Fruit fly (Drosophila melanogaster) whole organism, embryonic: ENCODE measurements around the gene CG5781.

Experiments
- Atf-2 ChIP-seq: fragments of 200-800 bp; sonication (Bioruptor generic); optimal IDR thresholded peaks from 2 replicates; lab custom pipeline; 2016; ENCODE audit warnings: missing biosample characterization, missing genetic modification characterization
- Awh ChIP-seq: fragments of 200-800 bp; sonication (Bioruptor generic); IDR thresholded peaks from 2 replicates; pipeline ENCODE4, ENCODE4 v1.3.6; 2022; ENCODE audit warnings: missing biosample characterization, missing genetic modification characterization
- B-H1 ChIP-seq: fragments of 200-800 bp; sonication (Bioruptor generic); IDR thresholded peaks from 3 replicates; pipeline ENCODE4 v1.3.6; 2022; ENCODE audit warnings: missing biosample characterization, missing genetic modification characterization
- B-H2 ChIP-seq: fragments of 200-800 bp; sonication (Bioruptor generic); optimal IDR thresholded peaks from 2 replicates; lab custom pipeline; 2018; ENCODE audit warnings: missing biosample characterization, mild to moderate bottlenecking, missing genetic modification characterization
- CG1024 ChIP-seq: fragments of 200-800 bp; sonication (Bioruptor generic); IDR thresholded peaks from 2 replicates; pipeline ENCODE4 v1.3.6; 2022; ENCODE audit warnings: missing biosample characterization, missing genetic modification characterization
- CG10274 ChIP-seq: fragments of 200-800 bp; sonication (Bioruptor generic); optimal IDR thresholded peaks from 3 replicates; lab custom pipeline; 2017; ENCODE audit warnings: missing biosample characterization, mild to moderate bottlenecking, missing genetic modification characterization
- CG10979 ChIP-seq: fragments of 200-800 bp; sonication (Bioruptor generic); optimal IDR thresholded peaks from 2 replicates; lab custom pipeline; 2018; ENCODE audit warnings: missing biosample characterization, mild to moderate bottlenecking, missing genetic modification characterization, moderate library complexity
- CG1603 ChIP-seq: fragments of 200-800 bp; sonication (Bioruptor generic); optimal IDR thresholded peaks from 2 replicates; lab custom pipeline; 2019; ENCODE audit warnings: missing biosample characterization, mild to moderate bottlenecking, missing genetic modification characterization, moderate library complexity
- CG33557 ChIP-seq: fragments of 200-800 bp; sonication (Bioruptor generic); optimal IDR thresholded peaks from 2 replicates; lab custom pipeline; 2019; ENCODE audit warnings: missing biosample characterization, mild to moderate bottlenecking, missing genetic modification characterization, moderate library complexity
- CG6272 ChIP-seq: fragments of 200-800 bp; sonication (Bioruptor generic); IDR thresholded peaks from 2 replicates; pipeline ENCODE4 v1.3.6; 2022; ENCODE audit warnings: missing biosample characterization, missing genetic modification characterization
- CG6689 ChIP-seq: fragments of 200-800 bp; sonication (Bioruptor generic); IDR thresholded peaks from 2 replicates; pipeline ENCODE4 v1.3.6; 2022; ENCODE audit warnings: missing biosample characterization, missing genetic modification characterization
- CG7963 ChIP-seq: fragments of 200-800 bp; sonication (Bioruptor generic); IDR thresholded peaks from 3 replicates; pipeline ENCODE4 v1.3.6; 2022; ENCODE audit warnings: missing biosample characterization, missing genetic modification characterization; ENCODE audit not compliant: partially characterized antibody
- D19A ChIP-seq: fragments of 200-800 bp; optimal IDR thresholded peaks from 3 replicates; lab custom pipeline; 2019; ENCODE audit warnings: missing biosample characterization, mild to moderate bottlenecking, missing genetic modification characterization, moderate library complexity
- Dll ChIP-seq: fragments of 200-800 bp; sonication (Bioruptor generic); IDR thresholded peaks from 4 replicates; pipeline ENCODE4 v1.3.6; 2022; ENCODE audit warnings: missing biosample characterization, missing genetic modification characterization; ENCODE audit not compliant: partially characterized antibody
- Eip74EF ChIP-seq, 2 experiments: fragments of 200-800 bp in 1 of 2; fragments of >200 bp in 1 of 2; sonication (Bioruptor generic) in 1 of 2; optimal IDR thresholded peaks; 2 replicates each; lab custom pipeline; 2017 to 2019; ENCODE audit warnings: missing biosample characterization in 2 of 2, missing genetic modification characterization in 2 of 2, mild to moderate bottlenecking in 1 of 2, moderate library complexity in 1 of 2
- Kr ChIP-seq: fragments of 200-800 bp; sonication (Bioruptor generic); optimal IDR thresholded peaks from 2 replicates; lab custom pipeline; 2017; ENCODE audit warnings: missing biosample characterization, mild to moderate bottlenecking, missing genetic modification characterization
- Mrtf ChIP-seq: fragments of 200-800 bp; sonication (Bioruptor generic); IDR thresholded peaks from 3 replicates; pipeline ENCODE4 v1.3.6; 2022; ENCODE audit warnings: missing biosample characterization, missing genetic modification characterization
- NC2β ChIP-seq: fragments of 200-800 bp; sonication (Bioruptor generic); optimal IDR thresholded peaks from 2 replicates; lab custom pipeline; 2016; ENCODE audit warnings: missing biosample characterization, missing genetic modification characterization
- Nf-YB ChIP-seq: fragments of 200-800 bp; sonication (Bioruptor generic); optimal IDR thresholded peaks from 3 replicates; lab custom pipeline; 2019; ENCODE audit warnings: missing biosample characterization, mild to moderate bottlenecking, missing genetic modification characterization, moderate library complexity
- Nf-YC ChIP-seq: fragments of 200-800 bp; optimal IDR thresholded peaks from 3 replicates; lab custom pipeline; 2019; ENCODE audit warnings: missing biosample characterization, mild to moderate bottlenecking, missing genetic modification characterization, moderate library complexity
- Scr ChIP-seq: fragments of 200-800 bp; sonication (Bioruptor generic); IDR thresholded peaks from 2 replicates; pipeline ENCODE4 v1.3.6; 2022; ENCODE audit warnings: missing biosample characterization, missing genetic modification characterization; ENCODE audit not compliant: partially characterized antibody
- Taf1 ChIP-seq: fragments of 200-800 bp; sonication (Bioruptor generic); IDR thresholded peaks from 2 replicates; pipeline ENCODE4 v1.3.6; 2022; ENCODE audit warnings: missing biosample characterization, missing genetic modification characterization
- Xbp1 ChIP-seq: fragments of 200-800 bp; sonication (Bioruptor generic); optimal IDR thresholded peaks from 3 replicates; lab custom pipeline; 2016; ENCODE audit warnings: missing biosample characterization, mild to moderate bottlenecking, missing genetic modification characterization
- ab ChIP-seq: fragments of 200-800 bp; sonication (Bioruptor generic); optimal IDR thresholded peaks from 2 replicates; lab custom pipeline; 2016; ENCODE audit warnings: missing biosample characterization, missing genetic modification characterization
- abd-A ChIP-seq: fragments of 200-800 bp; sonication (Bioruptor generic); optimal IDR thresholded peaks from 3 replicates; lab custom pipeline; 2019; ENCODE audit warnings: missing biosample characterization, mild to moderate bottlenecking, missing genetic modification characterization, moderate library complexity
- bcd ChIP-seq: fragments of 200-800 bp; sonication (Bioruptor generic); optimal IDR thresholded peaks from 2 replicates; lab custom pipeline; 2017; ENCODE audit warnings: missing biosample characterization, mild to moderate bottlenecking, missing genetic modification characterization
- bsh ChIP-seq, 2 experiments: fragments of 200-800 bp; sonication (Bioruptor generic); optimal IDR thresholded peaks; 2 replicates each; lab custom pipeline; 2017 to 2018; ENCODE audit warnings: mild to moderate bottlenecking in 2 of 2, missing biosample characterization in 2 of 2, missing genetic modification characterization in 2 of 2, moderate library complexity in 1 of 2
- dati ChIP-seq: fragments of 200-800 bp; sonication (Bioruptor generic); IDR thresholded peaks from 2 replicates; pipeline ENCODE4 v1.3.6; 2022; ENCODE audit warnings: missing biosample characterization, missing genetic modification characterization
- dimm ChIP-seq: fragments of 200-800 bp; sonication (Bioruptor generic); IDR thresholded peaks from 2 replicates; pipeline ENCODE4 v1.3.6; 2022; ENCODE audit warnings: missing biosample characterization, missing genetic modification characterization
- disco-r ChIP-seq: fragments of 200-800 bp; sonication (Bioruptor generic); optimal IDR thresholded peaks from 2 replicates; lab custom pipeline; 2016; ENCODE audit warnings: missing biosample characterization, missing genetic modification characterization
- dmrt99B ChIP-seq: fragments of 200-800 bp; sonication (Bioruptor generic); optimal IDR thresholded peaks from 2 replicates; lab custom pipeline; 2018; ENCODE audit warnings: missing biosample characterization, mild to moderate bottlenecking, missing genetic modification characterization, moderate library complexity
- emc ChIP-seq: fragments of 200-800 bp; sonication (Bioruptor generic); optimal IDR thresholded peaks from 2 replicates; lab custom pipeline; 2016; ENCODE audit warnings: missing biosample characterization, missing genetic modification characterization
- gcm ChIP-seq: fragments of 200-800 bp; sonication (Bioruptor generic); optimal IDR thresholded peaks from 2 replicates; lab custom pipeline; 2019; ENCODE audit warnings: missing biosample characterization, mild to moderate bottlenecking, missing genetic modification characterization, moderate library complexity
- gcm2 ChIP-seq: fragments of 200-800 bp; sonication (Bioruptor generic); optimal IDR thresholded peaks from 2 replicates; lab custom pipeline; 2016; ENCODE audit warnings: missing biosample characterization, missing genetic modification characterization
- gem ChIP-seq: fragments of 200-800 bp; sonication (Bioruptor generic); optimal IDR thresholded peaks from 2 replicates; lab custom pipeline; 2019; ENCODE audit warnings: missing biosample characterization, mild to moderate bottlenecking, missing genetic modification characterization, moderate library complexity
- grn ChIP-seq: fragments of 200-800 bp; sonication (Bioruptor generic); optimal IDR thresholded peaks from 3 replicates; lab custom pipeline; 2017; ENCODE audit warnings: missing biosample characterization, missing genetic modification characterization
- hbn ChIP-seq: fragments of 200-800 bp; sonication (Bioruptor generic); IDR thresholded peaks from 2 replicates; pipeline ENCODE4 v1.3.6; 2022; ENCODE audit warnings: missing biosample characterization, missing genetic modification characterization; ENCODE audit not compliant: partially characterized antibody
- jigr1 ChIP-seq: fragments of 200-800 bp; sonication (Bioruptor generic); IDR thresholded peaks from 3 replicates; pipeline ENCODE4 v1.3.6; 2022; ENCODE audit warnings: missing biosample characterization, missing genetic modification characterization
- lola ChIP-seq, 3 experiments: fragments of >200 bp in 2 of 3; fragments of 200-800 bp in 1 of 3; sonication (Bioruptor generic) in 1 of 3; optimal IDR thresholded peaks; 2 replicates each; lab custom pipeline; 2017 to 2019; ENCODE audit warnings: missing biosample characterization in 3 of 3, missing genetic modification characterization in 3 of 3, mild to moderate bottlenecking in 1 of 3, moderate library complexity in 1 of 3
- oc ChIP-seq: fragments of 200-800 bp; sonication (Bioruptor generic); optimal IDR thresholded peaks from 2 replicates; lab custom pipeline; 2018; ENCODE audit warnings: missing biosample characterization, mild to moderate bottlenecking, missing genetic modification characterization, moderate library complexity
- odd ChIP-seq: fragments of 200-800 bp; sonication (Bioruptor generic); optimal IDR thresholded peaks from 2 replicates; lab custom pipeline; 2017; ENCODE audit warnings: missing biosample characterization, mild to moderate bottlenecking, missing genetic modification characterization
- pnt ChIP-seq: fragments of 200-800 bp; sonication (Bioruptor generic); optimal IDR thresholded peaks from 3 replicates; lab custom pipeline; 2016; ENCODE audit warnings: missing biosample characterization, missing genetic modification characterization
- scrt ChIP-seq: fragments of 200-800 bp; sonication (Bioruptor generic); optimal IDR thresholded peaks from 2 replicates; lab custom pipeline; 2018; ENCODE audit warnings: missing biosample characterization, mild to moderate bottlenecking, missing genetic modification characterization, moderate library complexity
- seq ChIP-seq: fragments of 200-800 bp; sonication (Bioruptor generic); IDR thresholded peaks from 2 replicates; pipeline ENCODE4 v1.3.6; 2022; ENCODE audit warnings: missing biosample characterization, missing genetic modification characterization
- tgo ChIP-seq: fragments of 200-800 bp; sonication (Bioruptor generic); IDR thresholded peaks from 3 replicates; pipeline ENCODE4 v1.3.6; 2022; ENCODE audit warnings: missing biosample characterization, missing genetic modification characterization
- tll ChIP-seq, 2 experiments: fragments of 200-800 bp in 1 of 2; fragments of >200 bp in 1 of 2; sonication (Bioruptor generic) in 1 of 2; optimal IDR thresholded peaks; 2 replicates each; lab custom pipeline; 2017 to 2019; ENCODE audit warnings: missing biosample characterization in 2 of 2, missing genetic modification characterization in 2 of 2, mild to moderate bottlenecking in 1 of 2, moderate library complexity in 1 of 2
- twi ChIP-seq: fragments of 200-800 bp; optimal IDR thresholded peaks from 2 replicates; lab custom pipeline; 2019; ENCODE audit warnings: missing biosample characterization, mild to moderate bottlenecking, missing genetic modification characterization, moderate library complexity
- usp ChIP-seq: fragments of >200 bp; optimal IDR thresholded peaks from 2 replicates; lab custom pipeline; 2017; ENCODE audit warnings: missing biosample characterization, missing genetic modification characterization
- wek ChIP-seq: fragments of 200-800 bp; sonication (Bioruptor generic); optimal IDR thresholded peaks from 3 replicates; lab custom pipeline; 2018; ENCODE audit warnings: missing biosample characterization, mild to moderate bottlenecking, missing genetic modification characterization, moderate library complexity

Gene CG5781

dm6 chr2L:12681603-12682368 lies 15.3 kb downstream of the CG5781 start (continued):
- TF ChIP-seq B-H2 (GFP tag; lab: Kevin White, UChicago), result no peak
- TF ChIP-seq Awh, result no peak
- peak; percentile 10 for TF ChIP-seq CG1603 (tag; lab: Kevin White, UChicago)
- no peak for TF ChIP-seq ab
- TF ChIP-seq Eip74EF (GFP tag; optimal IDR thresholded peaks at IDR 0.05; lab: Kevin White, UChicago), result no peak
- TF ChIP-seq CG6272 (GFP tag; lab: Robert Waterston, UW), result no peak
- TF ChIP-seq Xbp1 (GFP tag; lab: Kevin White, UChicago), result no peak
- no peak for TF ChIP-seq tgo (GFP tag; lab: Robert Waterston, UW)
- TF ChIP-seq twi (tag; lab: Kevin White, UChicago), result no peak
- TF ChIP-seq D19A (tag; lab: Kevin White, UChicago), result no peak
- no peak for TF ChIP-seq dmrt99B (tag; lab: Kevin White, UChicago)
- TF ChIP-seq CG10274 (GFP tag; lab: Kevin White, UChicago), result no peak
- TF ChIP-seq scrt (GFP tag; lab: Kevin White, UChicago), result peak; percentile 89
- no peak for TF ChIP-seq grn
- peak; percentile 70; the same call in 1 of the 2 replicates for TF ChIP-seq seq (GFP tag; lab: Robert Waterston, UW)
- TF ChIP-seq CG6689, result no peak
- TF ChIP-seq gcm2 (GFP tag; lab: Kevin White, UChicago), result no peak
- no peak for TF ChIP-seq gcm (GFP tag; lab: Kevin White, UChicago)
- TF ChIP-seq CG33557 (GFP tag; lab: Kevin White, UChicago), result no peak
- peak; percentile 64 for TF ChIP-seq Nf-YB
- TF ChIP-seq NC2β (GFP tag; lab: Kevin White, UChicago), result no peak
- no peak for TF ChIP-seq emc
- no peak for TF ChIP-seq lola (GFP tag; optimal IDR thresholded peaks at IDR 0.05; lab: Kevin White, UChicago)
- TF ChIP-seq usp (GFP tag; lab: Kevin White, UChicago), result no peak
- TF ChIP-seq CG7963 (GFP tag; lab: Robert Waterston, UW), result no peak
- peak; percentile 21 for TF ChIP-seq oc (tag; lab: Kevin White, UChicago)
- TF ChIP-seq CG1024 (GFP tag; lab: Robert Waterston, UW), result no peak
- peak; percentile 57 for TF ChIP-seq Nf-YC (tag; lab: Kevin White, UChicago)
- no peak for TF ChIP-seq Atf-2 (GFP tag; lab: Kevin White, UChicago)
- TF ChIP-seq pnt (GFP tag; lab: Kevin White, UChicago), result no peak
- TF ChIP-seq CG10979 (tag; lab: Kevin White, UChicago), result no peak
- TF ChIP-seq Scr (GFP tag; lab: Robert Waterston, UW), result no peak
- TF ChIP-seq hbn (GFP tag; lab: Robert Waterston, UW), result no peak
- TF ChIP-seq gem (tag; lab: Kevin White, UChicago), result no peak
- peak in 1 of 2 experiments; percentile 54 for TF ChIP-seq tll (GFP tag; optimal IDR thresholded peaks at IDR 0.05; lab: Kevin White, UChicago)
- 0 out of 4 replicates have a peak, but pooled peaks have one; percentile 21 for TF ChIP-seq Dll (GFP tag; lab: Robert Waterston, UW)
- no peak for TF ChIP-seq odd
- TF ChIP-seq Taf1, result no peak
- peak in 1 of 2 experiments; percentile 6 for TF ChIP-seq bsh (GFP tag; optimal IDR thresholded peaks at IDR 0.05; lab: Kevin White, UChicago)
- peak; percentile 96 for TF ChIP-seq Kr (GFP tag; lab: Kevin White, UChicago)
- TF ChIP-seq abd-A (tag; lab: Kevin White, UChicago), result peak; percentile 33
- TF ChIP-seq jigr1 (GFP tag; lab: Robert Waterston, UW), result no peak
- no peak for TF ChIP-seq disco-r (GFP tag; lab: Kevin White, UChicago)
- TF ChIP-seq bcd (GFP tag; lab: Kevin White, UChicago), result no peak
- TF ChIP-seq B-H1 (GFP tag; lab: Robert Waterston, UW), result no peak
- no peak for TF ChIP-seq Mrtf (GFP tag; lab: Robert Waterston, UW)
- TF ChIP-seq wek (GFP tag; lab: Kevin White, UChicago), result no peak
- TF ChIP-seq dati, result no peak
- no peak for TF ChIP-seq dimm
